Worm (Caenorhabditis elegans) whole organism, L4 larva: Measurements from ENCODE around the gene C16C10.2.

ENCODE experiments used
- F26F4.8 ChIP-seq: fragments of 200-800 bp; sonication (Bioruptor generic); conservative IDR thresholded peaks from 2 replicates; pipeline ENCODE4 v1.3.6; 2022; ENCODE audit warnings: missing genetic modification characterization, missing compliant biosample characterization
- F37D6.2 ChIP-seq: sonication (generic microtip); optimal IDR thresholded peaks from 2 replicates; lab custom pipeline; 2016; ENCODE audit warnings: mild to moderate bottlenecking, missing genetic modification characterization, missing compliant biosample characterization
- R02D3.7 ChIP-seq: fragments of 150-350 bp; sonication (generic microtip); optimal IDR thresholded peaks from 3 replicates; lab custom pipeline; 2014; ENCODE audit warnings: missing biosample characterization, missing genetic modification characterization
- T20F7.1 ChIP-seq: fragments of 200-800 bp; sonication (Bioruptor generic); optimal IDR thresholded peaks from 2 replicates; lab custom pipeline; 2018; ENCODE audit warnings: mild to moderate bottlenecking, missing genetic modification characterization, missing compliant biosample characterization
- Y105C5A.15 ChIP-seq: fragments of 200-800 bp; sonication (Bioruptor generic); IDR thresholded peaks from 2 replicates; pipeline ENCODE4 v1.3.6; 2022; ENCODE audit warnings: missing genetic modification characterization, missing compliant biosample characterization
- aly-2 ChIP-seq: sonication (generic microtip); optimal IDR thresholded peaks from 2 replicates; lab custom pipeline; 2018; ENCODE audit warnings: missing biosample characterization, missing genetic modification characterization
- attf-4 ChIP-seq: sonication (generic microtip); optimal IDR thresholded peaks from 3 replicates; lab custom pipeline; 2017; ENCODE audit warnings: missing biosample characterization, missing genetic modification characterization
- ceh-20 ChIP-seq: fragments of 200-800 bp; sonication (Bioruptor generic); IDR thresholded peaks from 2 replicates; pipeline ENCODE4 v1.3.6; 2022; ENCODE audit warnings: missing genetic modification reagents, missing genetic modification characterization, missing compliant biosample characterization
- ceh-28 ChIP-seq: fragments of 150-350 bp; optimal IDR thresholded peaks from 2 replicates; lab custom pipeline; 2014; ENCODE audit warnings: missing biosample characterization, missing genetic modification reagents, missing genetic modification characterization
- ceh-44 ChIP-seq: fragments of 200-800 bp; sonication (Bioruptor generic); IDR thresholded peaks from 2 replicates; pipeline ENCODE4 v1.3.6; 2022; ENCODE audit warnings: missing genetic modification reagents, missing genetic modification characterization, missing compliant biosample characterization
- ces-1 ChIP-seq: fragments of 150-350 bp; sonication (generic microtip); optimal IDR thresholded peaks from 4 replicates; lab custom pipeline; 2014; ENCODE audit warnings: missing biosample characterization, missing genetic modification reagents, missing genetic modification characterization
- daf-12 ChIP-seq: fragments of 150-350 bp; optimal IDR thresholded peaks from 2 replicates; lab custom pipeline; 2014; ENCODE audit warnings: missing biosample characterization, missing genetic modification reagents, missing genetic modification characterization
- daf-16 ChIP-seq, 3 experiments: sonication (generic microtip); optimal IDR thresholded peaks; 2 replicates each; lab custom pipeline; 2016 to 2017; ENCODE audit warnings: missing genetic modification characterization in 3 of 3, missing genetic modification reagents in 3 of 3, mild to moderate bottlenecking in 2 of 3, missing compliant biosample characterization in 2 of 3, missing biosample characterization in 1 of 3, moderate library complexity in 1 of 3
- dmd-8 ChIP-seq: fragments of 200-800 bp; sonication (Bioruptor generic); IDR thresholded peaks from 2 replicates; pipeline ENCODE4 v1.3.6; 2022; ENCODE audit warnings: missing genetic modification characterization, missing compliant biosample characterization
- dmd-9 ChIP-seq: fragments of 200-800 bp; sonication (Bioruptor generic); IDR thresholded peaks from 2 replicates; pipeline ENCODE4 v1.3.6; 2022; ENCODE audit warnings: missing genetic modification reagents, missing genetic modification characterization, missing compliant biosample characterization
- dpl-1 ChIP-seq: fragments of 150-350 bp; optimal IDR thresholded peaks from 2 replicates; lab custom pipeline; 2014; ENCODE audit warnings: missing biosample characterization, missing genetic modification reagents, missing genetic modification characterization
- dve-1 ChIP-seq: sonication (generic microtip); optimal IDR thresholded peaks from 2 replicates; lab custom pipeline; 2017; ENCODE audit warnings: antibody characterized with exemption, mild to moderate bottlenecking, missing genetic modification characterization, missing compliant biosample characterization; ENCODE audit not compliant: insufficient read depth
- egl-43 ChIP-seq: fragments of 200-800 bp; sonication (Bioruptor generic); IDR thresholded peaks from 2 replicates; pipeline ENCODE4 v1.3.6; 2022; ENCODE audit warnings: missing genetic modification reagents, missing genetic modification characterization, missing compliant biosample characterization
- fkh-10 ChIP-seq: fragments of 150-350 bp; optimal IDR thresholded peaks from 2 replicates; lab custom pipeline; 2014; ENCODE audit warnings: missing biosample characterization, missing genetic modification reagents, missing genetic modification characterization
- hif-1 ChIP-seq, 2 experiments: sonication (generic microtip); optimal IDR thresholded peaks; 2 replicates each; lab custom pipeline; 2016 to 2017; ENCODE audit warnings: missing compliant biosample characterization in 2 of 2, missing genetic modification characterization in 2 of 2, missing genetic modification reagents in 2 of 2, missing genotype in 2 of 2, mild to moderate bottlenecking in 1 of 2
- hmg-1.1 ChIP-seq: fragments of 200-800 bp; sonication (Bioruptor generic); IDR thresholded peaks from 2 replicates; pipeline ENCODE4 v1.3.6; 2022; ENCODE audit warnings: missing genetic modification reagents, missing genetic modification characterization, missing compliant biosample characterization
- lin-13 ChIP-seq: fragments of 150-350 bp; optimal IDR thresholded peaks from 2 replicates; lab custom pipeline; 2014; ENCODE audit warnings: missing biosample characterization, missing genetic modification reagents, missing genetic modification characterization
- lin-29 ChIP-seq: fragments of 200-800 bp; sonication (Bioruptor generic); IDR thresholded peaks from 2 replicates; pipeline ENCODE4 v1.3.6; 2022; ENCODE audit warnings: missing genetic modification reagents, missing genetic modification characterization, missing compliant biosample characterization
- lin-38 ChIP-seq: fragments of 200-800 bp; sonication (Bioruptor generic); IDR thresholded peaks from 2 replicates; pipeline ENCODE4 v1.3.6; 2022; ENCODE audit warnings: missing genetic modification reagents, missing genetic modification characterization, missing compliant biosample characterization
- lin-39 ChIP-seq: fragments of 150-350 bp; optimal IDR thresholded peaks from 2 replicates; lab custom pipeline; 2014; ENCODE audit warnings: missing biosample characterization, missing genetic modification reagents, missing genetic modification characterization
- lir-3 ChIP-seq: sonication (generic microtip); optimal IDR thresholded peaks from 2 replicates; lab custom pipeline; 2016; ENCODE audit warnings: mild to moderate bottlenecking, missing genetic modification characterization, missing compliant biosample characterization
- lsy-2 ChIP-seq, 2 experiments: fragments of 150-350 bp in 1 of 2; sonication (generic microtip) in 1 of 2; optimal IDR thresholded peaks; 2 replicates each; lab custom pipeline; 2014 to 2017; ENCODE audit warnings: missing biosample characterization in 2 of 2, missing genetic modification characterization in 2 of 2
- madf-5 ChIP-seq, 2 experiments: fragments of 200-800 bp; sonication (Bioruptor generic); IDR thresholded peaks; 2 replicates each; pipeline ENCODE4 v1.3.6; 2022; ENCODE audit warnings: missing compliant biosample characterization in 2 of 2, missing genetic modification characterization in 2 of 2
- mdt-29 ChIP-seq: fragments of 200-800 bp; sonication (Bioruptor generic); IDR thresholded peaks from 2 replicates; pipeline ENCODE4 v1.3.6; 2022; ENCODE audit warnings: missing genetic modification reagents, missing genetic modification characterization, missing compliant biosample characterization
- mxl-2 ChIP-seq: fragments of 200-800 bp; sonication (Bioruptor generic); conservative IDR thresholded peaks from 2 replicates; pipeline ENCODE4 v1.3.6; 2022; ENCODE audit warnings: missing genetic modification reagents, missing genetic modification characterization, missing compliant biosample characterization
- nhr-102 ChIP-seq: sonication (generic microtip); optimal IDR thresholded peaks from 2 replicates; lab custom pipeline; 2016; ENCODE audit warnings: mild to moderate bottlenecking, missing genetic modification characterization, moderate library complexity, missing compliant biosample characterization
- nhr-25 ChIP-seq: sonication (generic microtip); optimal IDR thresholded peaks from 2 replicates; lab custom pipeline; 2017; ENCODE audit warnings: missing genetic modification characterization, mild to moderate bottlenecking, missing compliant biosample characterization, antibody characterized with exemption, moderate library complexity, borderline replicate concordance; ENCODE audit not compliant: insufficient read depth
- nhr-28 ChIP-seq: fragments of 150-350 bp; optimal IDR thresholded peaks from 2 replicates; lab custom pipeline; 2014; ENCODE audit warnings: missing biosample characterization, missing genetic modification characterization
- nhr-76 ChIP-seq: fragments of 150-350 bp; optimal IDR thresholded peaks from 2 replicates; lab custom pipeline; 2014; ENCODE audit warnings: missing biosample characterization, missing genetic modification characterization
- pha-4 ChIP-seq, 2 experiments: fragments of 150-350 bp in 1 of 2; fragments of 200-800 bp in 1 of 2; sonication (Bioruptor generic) in 1 of 2; IDR thresholded peaks in 1 of 2; optimal IDR thresholded peaks in 1 of 2; 2 replicates each; pipeline versions ENCODE4 v1.3.6 to Lab custom; 2014 to 2022; ENCODE audit warnings: missing genetic modification characterization in 2 of 2, missing genetic modification reagents in 2 of 2, missing biosample characterization in 1 of 2, missing compliant biosample characterization in 1 of 2
- pqm-1 ChIP-seq: sonication (generic microtip); optimal IDR thresholded peaks from 2 replicates; lab custom pipeline; 2017; ENCODE audit warnings: missing biosample characterization, missing genetic modification characterization
- set-16 ChIP-seq: fragments of 200-800 bp; sonication (Bioruptor generic); IDR thresholded peaks from 2 replicates; pipeline ENCODE4 v1.3.6; 2022; ENCODE audit warnings: missing genetic modification reagents, missing genetic modification characterization, missing compliant biosample characterization
- skn-1 ChIP-seq: fragments of 150-350 bp; optimal IDR thresholded peaks from 2 replicates; lab custom pipeline; 2014; ENCODE audit warnings: missing biosample characterization, missing genetic modification characterization
- snpc-1.2 ChIP-seq: fragments of 200-800 bp; sonication (Bioruptor generic); IDR thresholded peaks from 2 replicates; pipeline ENCODE4 v1.3.6; 2022; ENCODE audit warnings: missing genetic modification reagents, missing genetic modification characterization, missing compliant biosample characterization
- tra-1 ChIP-seq: fragments of 200-800 bp; sonication (Bioruptor generic); IDR thresholded peaks from 2 replicates; pipeline ENCODE4 v1.3.6; 2022; ENCODE audit warnings: missing genetic modification reagents, missing genetic modification characterization, missing compliant biosample characterization
- unc-130 ChIP-seq: sonication (generic microtip); optimal IDR thresholded peaks from 2 replicates; lab custom pipeline; 2016; ENCODE audit warnings: missing genetic modification reagents, missing genetic modification characterization, missing compliant biosample characterization
- unc-62 ChIP-seq, 3 experiments: fragments of 150-350 bp in 1 of 3; sonication (generic microtip); optimal IDR thresholded peaks in 2 of 3; peaks in 1 of 3; 1 replicate in 1 of 3; 2 replicates in 2 of 3; lab custom pipeline; 2014 to 2017; ENCODE audit warnings: missing biosample characterization in 3 of 3, missing genetic modification characterization in 3 of 3, missing genetic modification reagents in 3 of 3, missing genotype in 1 of 3
- vab-7 ChIP-seq: fragments of 200-800 bp; sonication (Bioruptor generic); IDR thresholded peaks from 2 replicates; pipeline ENCODE4 v1.3.6; 2022; ENCODE audit warnings: missing genetic modification reagents, missing genetic modification characterization, missing compliant biosample characterization
- zfp-3 ChIP-seq: fragments of 200-800 bp; sonication (Bioruptor generic); conservative IDR thresholded peaks from 2 replicates; pipeline ENCODE4 v1.3.6; 2022; ENCODE audit warnings: missing genetic modification reagents, missing genetic modification characterization, missing compliant biosample characterization
- zip-11 ChIP-seq: fragments of 200-800 bp; sonication (Bioruptor generic); IDR thresholded peaks from 2 replicates; pipeline ENCODE4 v1.3.6; 2022; ENCODE audit warnings: missing genetic modification characterization, missing compliant biosample characterization
- zip-2 ChIP-seq: fragments of 150-350 bp; optimal IDR thresholded peaks from 2 replicates; lab custom pipeline; 2014; ENCODE audit warnings: missing biosample characterization, missing genetic modification characterization
- ztf-11 ChIP-seq: fragments of 150-350 bp; optimal IDR thresholded peaks from 2 replicates; lab custom pipeline; 2014; ENCODE audit warnings: missing biosample characterization, missing genetic modification characterization
- ztf-7 ChIP-seq: fragments of 150-350 bp; optimal IDR thresholded peaks from 2 replicates; lab custom pipeline; 2014; ENCODE audit warnings: missing biosample characterization, missing genetic modification characterization

The C16C10.2 gene

DNA sequence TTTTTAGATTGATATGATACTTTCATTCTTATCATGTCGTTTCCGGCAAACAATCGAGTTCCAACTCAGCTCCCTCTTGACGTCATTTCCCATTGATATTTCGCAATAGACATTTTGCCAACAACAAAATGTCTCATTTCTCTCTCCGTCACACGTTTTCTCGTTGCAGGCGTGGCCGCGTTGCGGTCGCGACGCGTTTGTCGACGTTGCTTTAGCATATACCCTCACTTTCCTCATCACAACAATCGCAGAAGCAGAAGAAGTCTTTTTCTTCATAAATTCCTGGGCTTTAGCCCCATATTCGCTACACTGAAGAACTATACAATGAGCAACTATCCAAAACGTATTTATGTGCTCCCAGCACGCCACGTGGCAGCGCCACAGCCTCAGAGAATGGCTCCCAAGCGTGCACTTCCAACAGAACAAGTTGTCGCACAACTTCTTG is 15.2 kb upstream of the C16C10.2 start, which contains the start of gene xbp-1 (continued):
- no peak for TF ChIP-seq F26F4.8 (GFP tag; lab: Robert Waterston, UW)
- no peak for TF ChIP-seq ztf-11 (tag; lab: Kevin White, UChicago)
- peak; percentile 39 for TF ChIP-seq set-16 (GFP tag; lab: Robert Waterston, UW)
- no peak for TF ChIP-seq ces-1
- TF ChIP-seq Y105C5A.15 (GFP tag; lab: Robert Waterston, UW): no peak
- TF ChIP-seq lsy-2 (tag; optimal IDR thresholded peaks at IDR 0.05; lab: Kevin White, UChicago): peak; percentile 82 to 94
- peak in 1 of 2 experiments; percentile 86 for TF ChIP-seq unc-62 (GFP tag; optimal IDR thresholded peaks at IDR 0.05 in 1 of 2; lab: Kevin White, UChicago)
- TF ChIP-seq unc-62 (tag; optimal IDR thresholded peaks at IDR 0.05; lab: Kevin White, UChicago): no peak
- peak; percentile 71 for TF ChIP-seq lin-38 (GFP tag; lab: Robert Waterston, UW)
- peak; percentile 65 for TF ChIP-seq egl-43 (GFP tag; lab: Robert Waterston, UW)
- 0 out of 2 replicates have a peak, but pooled peaks have one; percentile 23 for TF ChIP-seq snpc-1.2 (GFP tag; lab: Robert Waterston, UW)
- TF ChIP-seq F37D6.2 (tag; lab: Kevin White, UChicago): peak; percentile 64
- no peak for TF ChIP-seq ceh-44 (GFP tag; lab: Robert Waterston, UW)
- TF ChIP-seq lin-39 (tag; lab: Kevin White, UChicago): no peak
- TF ChIP-seq daf-16 (GFP tag; optimal IDR thresholded peaks at IDR 0.05; lab: Kevin White, UChicago): peak; percentile 15 to 92
- TF ChIP-seq daf-16 (tag; optimal IDR thresholded peaks at IDR 0.05; lab: Kevin White, UChicago): peak; percentile 99
- TF ChIP-seq lin-29: no peak
- no peak for TF ChIP-seq ceh-28 (tag; lab: Kevin White, UChicago)
- TF ChIP-seq vab-7 (GFP tag; lab: Robert Waterston, UW): peak; percentile 71
- TF ChIP-seq R02D3.7 (tag; lab: Kevin White, UChicago): no peak
- TF ChIP-seq zfp-3 (GFP tag; lab: Robert Waterston, UW): peak; percentile 84
- no peak for TF ChIP-seq aly-2 (tag; lab: Kevin White, UChicago)
- no peak for TF ChIP-seq lir-3
- TF ChIP-seq hif-1 (tag; optimal IDR thresholded peaks at IDR 0.05; lab: Kevin White, UChicago): peak; percentile 51 to 87
- no peak for TF ChIP-seq nhr-76 (tag; lab: Kevin White, UChicago)
- no peak for TF ChIP-seq madf-5 (GFP tag; IDR thresholded peaks at IDR 0.05; lab: Robert Waterston, UW)
- peak; percentile 78 for TF ChIP-seq zip-2 (tag; lab: Kevin White, UChicago)
- no peak for TF ChIP-seq zip-11 (GFP tag; lab: Robert Waterston, UW)
- TF ChIP-seq mdt-29 (GFP tag; lab: Robert Waterston, UW): peak; percentile 49; the same call in 1 of the 2 replicates
- TF ChIP-seq ztf-7: peak; percentile 74
- TF ChIP-seq skn-1: no peak
- peak; percentile 68 for TF ChIP-seq nhr-102 (tag; lab: Kevin White, UChicago)
- peak; percentile 79 for TF ChIP-seq dpl-1 (GFP tag; lab: Kevin White, UChicago)
- TF ChIP-seq ceh-20 (GFP tag; lab: Robert Waterston, UW): peak; percentile 77
- TF ChIP-seq attf-4 (tag; lab: Kevin White, UChicago): no peak

- peak; percentile 36 for TF ChIP-seq pqm-1 (tag; lab: Kevin White, UChicago)
- TF ChIP-seq egl-43 (GFP tag; lab: Robert Waterston, UW): no peak
- no peak for TF ChIP-seq nhr-25 (tag; lab: Kevin White, UChicago)
- TF ChIP-seq fkh-10: no peak
- TF ChIP-seq T20F7.1 (GFP tag; lab: Kevin White, UChicago): peak; percentile 3
- TF ChIP-seq dve-1 (tag; lab: Kevin White, UChicago): peak; percentile 60
- TF ChIP-seq dmd-8 (GFP tag; lab: Robert Waterston, UW): no peak
- TF ChIP-seq tra-1 (GFP tag; lab: Robert Waterston, UW): no peak
- peak; percentile 34 for TF ChIP-seq nhr-28 (tag; lab: Kevin White, UChicago)
- no peak for TF ChIP-seq daf-12 (tag; lab: Kevin White, UChicago)
- no peak for TF ChIP-seq ceh-20 (GFP tag; lab: Robert Waterston, UW)
- TF ChIP-seq dmd-9 (GFP tag; lab: Robert Waterston, UW): no peak
- no peak for TF ChIP-seq lir-3
- no peak for TF ChIP-seq unc-130 (GFP tag; lab: Kevin White, UChicago)
- no peak for TF ChIP-seq pha-4 (GFP tag; IDR thresholded peaks at IDR 0.05; lab: Robert Waterston, UW)
- TF ChIP-seq pha-4 (tag; optimal IDR thresholded peaks at IDR 0.05; lab: Kevin White, UChicago): peak; percentile 49
- TF ChIP-seq mxl-2 (GFP tag; lab: Robert Waterston, UW): no peak
- peak; percentile 10 for TF ChIP-seq lin-13
- no peak for TF ChIP-seq hmg-1.1 (GFP tag; lab: Robert Waterston, UW)
Observed at ce11 chrIII:4191091-4191638, 12.7 kb upstream of the C16C10.2 start, which contains the start of gene dnj-16. Gene dnj-16 (plus strand): TSS chrIII:4191141.
